Fruit fly (Drosophila melanogaster) whole organism, embryonic: ENCODE measurements around the gene CG15625.

Experiments used
- Abd-B ChIP-seq: fragments of 200-800 bp; sonication (Bioruptor generic); optimal IDR thresholded peaks from 2 replicates; lab custom pipeline; 2018; ENCODE audit warnings: missing biosample characterization, mild to moderate bottlenecking, missing genetic modification characterization, moderate library complexity
- BEAF-32 ChIP-seq: fragments of 200-800 bp; sonication (Bioruptor generic); optimal IDR thresholded peaks from 3 replicates; lab custom pipeline; 2017; ENCODE audit warnings: missing biosample characterization, missing genetic modification characterization, mild to moderate bottlenecking, moderate library complexity, missing genetic modification reagents
- CG10209 ChIP-seq: fragments of 200-800 bp; sonication (Bioruptor generic); optimal IDR thresholded peaks from 3 replicates; lab custom pipeline; 2017; ENCODE audit warnings: missing biosample characterization, mild to moderate bottlenecking, missing genetic modification characterization, missing genetic modification reagents
- CG11093 ChIP-seq: fragments of 200-800 bp; sonication (Bioruptor generic); IDR thresholded peaks from 3 replicates; pipeline ENCODE4 v1.3.6; 2022; ENCODE audit warnings: missing biosample characterization, missing genetic modification characterization
- CG11723 ChIP-seq: fragments of 200-800 bp; sonication (Bioruptor generic); optimal IDR thresholded peaks from 2 replicates; lab custom pipeline; 2017; ENCODE audit warnings: missing biosample characterization, mild to moderate bottlenecking, missing genetic modification characterization
- CG1233 ChIP-seq: fragments of 200-800 bp; sonication (Bioruptor generic); optimal IDR thresholded peaks from 4 replicates; lab custom pipeline; 2018; ENCODE audit warnings: missing biosample characterization, mild to moderate bottlenecking, missing genetic modification characterization
- CG12744 ChIP-seq: fragments of 200-800 bp; sonication (Bioruptor generic); optimal IDR thresholded peaks from 2 replicates; lab custom pipeline; 2016; ENCODE audit warnings: missing biosample characterization, missing genetic modification characterization
- CG13424 ChIP-seq: fragments of 200-800 bp; sonication (Bioruptor generic); optimal IDR thresholded peaks from 2 replicates; lab custom pipeline; 2019; ENCODE audit warnings: missing biosample characterization, mild to moderate bottlenecking, missing genetic modification characterization, moderate library complexity
- CG1647 ChIP-seq: fragments of 200-800 bp; sonication (Bioruptor generic); optimal IDR thresholded peaks from 3 replicates; lab custom pipeline; 2016; ENCODE audit warnings: missing biosample characterization, missing genetic modification characterization
- CG17612 ChIP-seq: fragments of 200-800 bp; sonication (Bioruptor generic); IDR thresholded peaks from 2 replicates; pipeline ENCODE4 v1.3.6; 2022; ENCODE audit warnings: missing biosample characterization, missing genetic modification characterization
- CG18011 ChIP-seq: fragments of 200-800 bp; sonication (Bioruptor generic); optimal IDR thresholded peaks from 2 replicates; lab custom pipeline; 2017; ENCODE audit warnings: missing biosample characterization, missing genetic modification characterization, mild to moderate bottlenecking, moderate library complexity, missing genotype
- CG18599 ChIP-seq: fragments of 200-800 bp; sonication (Bioruptor generic); optimal IDR thresholded peaks from 3 replicates; lab custom pipeline; 2017; ENCODE audit warnings: missing biosample characterization, missing genetic modification characterization, mild to moderate bottlenecking, moderate library complexity, missing genetic modification reagents
- CG31441 ChIP-seq: fragments of 200-800 bp; sonication (Bioruptor generic); IDR thresholded peaks from 2 replicates; pipeline ENCODE4 v1.3.6; 2022; ENCODE audit warnings: missing biosample characterization, missing genetic modification characterization
- CG32772 ChIP-seq: fragments of 200-800 bp; sonication (Bioruptor generic); IDR thresholded peaks from 2 replicates; pipeline ENCODE4 v1.3.6; 2022; ENCODE audit warnings: missing biosample characterization, missing genetic modification characterization
- CG33213 ChIP-seq: fragments of 200-800 bp; sonication (Bioruptor generic); optimal IDR thresholded peaks from 3 replicates; lab custom pipeline; 2016; ENCODE audit warnings: missing biosample characterization, missing genetic modification characterization
- CG34422 ChIP-seq: fragments of 200-800 bp; sonication (Bioruptor generic); IDR thresholded peaks from 3 replicates; pipeline ENCODE4 v1.3.6; 2022; ENCODE audit warnings: missing biosample characterization, missing genetic modification characterization
- CG3847 ChIP-seq: fragments of 200-800 bp; sonication (Bioruptor generic); IDR thresholded peaks from 2 replicates; pipeline ENCODE4 v1.3.6; 2022; ENCODE audit warnings: missing biosample characterization, missing genetic modification characterization
- CG4360 ChIP-seq: fragments of 200-800 bp; sonication (Bioruptor generic); IDR thresholded peaks from 2 replicates; pipeline ENCODE4 v1.3.6; 2022; ENCODE audit warnings: missing biosample characterization, missing genetic modification characterization
- CG7745 ChIP-seq: fragments of 200-800 bp; sonication (Bioruptor generic); optimal IDR thresholded peaks from 2 replicates; lab custom pipeline; 2018; ENCODE audit warnings: missing biosample characterization, mild to moderate bottlenecking, missing genetic modification characterization, moderate library complexity
- CG9817 ChIP-seq: fragments of 200-800 bp; sonication (Bioruptor generic); optimal IDR thresholded peaks from 2 replicates; lab custom pipeline; 2018; ENCODE audit warnings: missing biosample characterization, mild to moderate bottlenecking, missing genetic modification characterization, moderate library complexity
- H2.0 ChIP-seq: fragments of 200-800 bp; sonication (Bioruptor generic); IDR thresholded peaks from 2 replicates; pipeline ENCODE4 v1.3.6; 2022; ENCODE audit warnings: missing biosample characterization, missing genetic modification characterization
- Hr3 ChIP-seq: fragments of 200-800 bp; sonication (Bioruptor generic); optimal IDR thresholded peaks from 3 replicates; lab custom pipeline; 2016; ENCODE audit warnings: missing biosample characterization, missing genetic modification characterization
- Hr78 ChIP-seq, 2 experiments: fragments of 200-800 bp in 1 of 2; fragments of >200 bp in 1 of 2; sonication (Bioruptor generic) in 1 of 2; optimal IDR thresholded peaks; 2 replicates each; lab custom pipeline; 2017 to 2019; ENCODE audit warnings: missing biosample characterization in 2 of 2, missing genetic modification characterization in 2 of 2, mild to moderate bottlenecking in 1 of 2, moderate library complexity in 1 of 2
- Jarid2 ChIP-seq: fragments of 200-800 bp; sonication (Bioruptor generic); optimal IDR thresholded peaks from 3 replicates; lab custom pipeline; 2017; ENCODE audit warnings: mild to moderate bottlenecking, missing biosample characterization, missing genetic modification reagents, missing genetic modification characterization
- Mrtf ChIP-seq: fragments of 200-800 bp; sonication (Bioruptor generic); IDR thresholded peaks from 3 replicates; pipeline ENCODE4 v1.3.6; 2022; ENCODE audit warnings: missing biosample characterization, missing genetic modification characterization
- PHDP ChIP-seq: fragments of 200-800 bp; sonication (Bioruptor generic); optimal IDR thresholded peaks from 3 replicates; lab custom pipeline; 2018; ENCODE audit warnings: missing biosample characterization, mild to moderate bottlenecking, missing genetic modification characterization, moderate library complexity
- Poxn ChIP-seq: fragments of 200-800 bp; sonication (Bioruptor generic); IDR thresholded peaks from 2 replicates; pipeline ENCODE4 v1.3.6; 2022; ENCODE audit warnings: missing biosample characterization, missing genetic modification characterization
- Sry-β ChIP-seq: fragments of 200-800 bp; sonication (Bioruptor generic); optimal IDR thresholded peaks from 2 replicates; lab custom pipeline; 2018; ENCODE audit warnings: missing biosample characterization, mild to moderate bottlenecking, missing genetic modification characterization, moderate library complexity
- Ssrp ChIP-seq: fragments of 200-800 bp; sonication (Bioruptor generic); optimal IDR thresholded peaks from 2 replicates; lab custom pipeline; 2018; ENCODE audit warnings: missing biosample characterization, mild to moderate bottlenecking, missing genetic modification characterization, moderate library complexity
- Xbp1 ChIP-seq: fragments of 200-800 bp; sonication (Bioruptor generic); optimal IDR thresholded peaks from 3 replicates; lab custom pipeline; 2016; ENCODE audit warnings: missing biosample characterization, mild to moderate bottlenecking, missing genetic modification characterization
- ash1 ChIP-seq: fragments of 200-800 bp; sonication (Bioruptor generic); optimal IDR thresholded peaks from 2 replicates; lab custom pipeline; 2018; ENCODE audit warnings: missing biosample characterization, mild to moderate bottlenecking, missing genetic modification characterization
- bigmax ChIP-seq: fragments of 200-800 bp; sonication (Bioruptor generic); optimal IDR thresholded peaks from 2 replicates; lab custom pipeline; 2018; ENCODE audit warnings: missing biosample characterization, mild to moderate bottlenecking, missing genetic modification characterization
- br ChIP-seq: fragments of >200 bp; optimal IDR thresholded peaks from 2 replicates; lab custom pipeline; 2017
- cas ChIP-seq: fragments of 200-800 bp; sonication (Bioruptor generic); IDR thresholded peaks from 2 replicates; pipeline ENCODE4 v1.3.6; 2022; ENCODE audit warnings: missing biosample characterization, missing genetic modification characterization
- caup ChIP-seq: fragments of 200-800 bp; sonication (Bioruptor generic); optimal IDR thresholded peaks from 3 replicates; lab custom pipeline; 2017; ENCODE audit warnings: missing biosample characterization, mild to moderate bottlenecking, missing genetic modification characterization, moderate library complexity; ENCODE audit not compliant: severe bottlenecking
- corto ChIP-seq: fragments of 200-800 bp; sonication (Bioruptor generic); optimal IDR thresholded peaks from 2 replicates; lab custom pipeline; 2016; ENCODE audit warnings: missing biosample characterization, mild to moderate bottlenecking, missing genetic modification characterization, moderate library complexity
- crol ChIP-seq: fragments of 200-800 bp; sonication (Bioruptor generic); IDR thresholded peaks from 2 replicates; pipeline ENCODE4 v1.3.6; 2022; ENCODE audit warnings: missing biosample characterization, missing genetic modification characterization
- gcm ChIP-seq: fragments of 200-800 bp; sonication (Bioruptor generic); optimal IDR thresholded peaks from 2 replicates; lab custom pipeline; 2019; ENCODE audit warnings: missing biosample characterization, mild to moderate bottlenecking, missing genetic modification characterization, moderate library complexity
- lab ChIP-seq: fragments of 200-800 bp; sonication (Bioruptor generic); optimal IDR thresholded peaks from 3 replicates; lab custom pipeline; 2017; ENCODE audit warnings: missing biosample characterization, missing genetic modification characterization, mild to moderate bottlenecking, moderate library complexity, missing genetic modification reagents
- nerfin-1 ChIP-seq: fragments of 200-800 bp; sonication (Bioruptor generic); optimal IDR thresholded peaks from 3 replicates; lab custom pipeline; 2019; ENCODE audit warnings: missing biosample characterization, mild to moderate bottlenecking, missing genetic modification characterization, moderate library complexity
- pan ChIP-seq, 4 experiments: fragments of >200 bp in 3 of 4; fragments of 200-800 bp in 1 of 4; sonication (Bioruptor generic) in 1 of 4; optimal IDR thresholded peaks in 3 of 4; IDR thresholded peaks in 1 of 4; 2 replicates each; pipeline versions ENCODE4 v1.3.6 to Lab custom; 2017 to 2022; ENCODE audit warnings: missing biosample characterization in 2 of 4, missing genetic modification characterization in 2 of 4, mixed read lengths in 1 of 4
- sim ChIP-seq: fragments of 200-800 bp; sonication (Bioruptor generic); IDR thresholded peaks from 2 replicates; pipeline ENCODE4 v1.3.6; 2022; ENCODE audit warnings: missing biosample characterization, missing genetic modification characterization
- stc ChIP-seq: fragments of 200-800 bp; sonication (Bioruptor generic); IDR thresholded peaks from 2 replicates; pipeline ENCODE4 v1.3.6; 2022; ENCODE audit warnings: missing biosample characterization, missing genetic modification characterization
- unpg ChIP-seq: fragments of 200-800 bp; sonication (Bioruptor generic); optimal IDR thresholded peaks from 3 replicates; lab custom pipeline; 2018; ENCODE audit warnings: missing biosample characterization, mild to moderate bottlenecking, missing genetic modification characterization, moderate library complexity
- z ChIP-seq: fragments of 200-800 bp; sonication (Bioruptor generic); IDR thresholded peaks from 3 replicates; pipeline ENCODE4 v1.3.6; 2022; ENCODE audit warnings: missing biosample characterization, missing genetic modification characterization

CG15625 gene

dm6 chr2L:4887382-4888219, 2.2 kb upstream of the CG15625 start (continued):
- TF ChIP-seq cas (GFP tag; lab: Robert Waterston, UW) (0 out of 2 replicates have a peak, but pooled peaks have one; percentile 11), Hr78 (GFP tag; optimal IDR thresholded peaks at IDR 0.05; lab: Kevin White, UChicago) (peak in 1 of 2 experiments; percentile 70), bigmax (no peak), CG17612 (peak; percentile 61), Sry-β (GFP tag; lab: Kevin White, UChicago) (no peak), Ssrp (tag; lab: Kevin White, UChicago) (peak; percentile 63), CG32772 (peak; percentile 60), unpg (GFP tag; lab: Kevin White, UChicago) (peak; percentile 78), CG1647 (no peak), CG12744 (no peak), nerfin-1 (tag; lab: Kevin White, UChicago) (no peak), PHDP (tag; lab: Kevin White, UChicago) (peak; percentile 67), br (lab: Kevin White, UChicago) (no peak), lab (GFP tag; lab: Kevin White, UChicago) (peak; percentile 62), z (GFP tag; lab: Robert Waterston, UW) (0 out of 3 replicates have a peak, but pooled peaks have one; percentile 28), Abd-B (GFP tag; lab: Kevin White, UChicago) (peak; percentile 42), Hr3 (GFP tag; lab: Kevin White, UChicago) (peak; percentile 25), CG1233 (GFP tag; lab: Kevin White, UChicago) (peak; percentile 26), CG34422 (GFP tag; lab: Robert Waterston, UW) (peak; percentile 59), caup (GFP tag; lab: Kevin White, UChicago) (no peak), crol (GFP tag; lab: Robert Waterston, UW) (peak; percentile 69), BEAF-32 (GFP tag; lab: Kevin White, UChicago) (no peak), CG31441 (peak; percentile 52), CG10209 (peak; percentile 36), CG11093 (GFP tag; lab: Robert Waterston, UW) (0 out of 3 replicates have a peak, but pooled peaks have one; percentile 20), stc (GFP tag; lab: Robert Waterston, UW) (peak; percentile 80), Xbp1 (GFP tag; lab: Kevin White, UChicago) (peak; percentile 56), CG18599 (GFP tag; lab: Kevin White, UChicago) (peak; percentile 45), corto (peak; percentile 87), Mrtf (GFP tag; lab: Robert Waterston, UW) (peak; percentile 59; the same call in 2 of the 3 replicates), Poxn (GFP tag; lab: Robert Waterston, UW) (no peak), gcm (GFP tag; lab: Kevin White, UChicago) (peak; percentile 15), CG3847 (GFP tag; lab: Robert Waterston, UW) (peak; percentile 56), CG7745 (tag; lab: Kevin White, UChicago) (no peak), sim (GFP tag; lab: Robert Waterston, UW) (no peak), Jarid2 (GFP tag; lab: Kevin White, UChicago) (no peak), pan (optimal IDR thresholded peaks at IDR 0.05; lab: Kevin White, UChicago) (no peak), pan (GFP tag; optimal IDR thresholded peaks at IDR 0.05 in 1 of 2, IDR thresholded peaks at IDR 0.05 in 1 of 2) (peak in 1 of 2 experiments; percentile 85), CG13424 (tag; lab: Kevin White, UChicago) (peak; percentile 57), H2.0 (GFP tag; lab: Robert Waterston, UW) (peak; percentile 64), CG4360 (GFP tag; lab: Robert Waterston, UW) (no peak), ash1 (no peak), CG33213 (GFP tag; lab: Kevin White, UChicago) (peak; percentile 30), CG11723 (peak; percentile 19), CG18011 (GFP tag; lab: Kevin White, UChicago) (no peak), CG9817 (peak; percentile 55)
